Worm (Caenorhabditis elegans): ENCODE data around the gene F42H10.6.

DNA sequence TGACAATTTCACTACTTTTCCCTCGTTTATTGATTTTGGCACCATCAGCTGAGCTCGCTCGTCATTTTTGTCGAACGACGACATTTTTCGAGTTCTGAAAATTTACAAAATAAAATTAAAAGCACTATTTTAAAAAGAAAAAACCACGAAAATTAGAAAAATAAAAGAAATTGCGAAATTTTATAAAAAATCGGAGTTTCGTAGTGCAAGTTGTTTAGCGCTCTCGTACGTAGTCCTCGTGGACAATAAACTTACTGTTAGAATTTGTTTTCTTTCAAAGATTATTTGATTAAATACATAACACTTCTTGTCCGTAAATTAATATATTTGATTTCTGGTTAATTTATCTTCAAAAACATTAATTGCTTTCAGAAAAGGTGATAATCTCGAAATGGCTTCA lies 10.0 kb upstream of the F42H10.6 start, which contains the start of the genes ess-2 and F42H10.2:
- TF ChIP-seq ets-7 (tag; optimal IDR thresholded peaks at IDR 0.05): no peak
- no peak for TF ChIP-seq tbx-37 (GFP tag; conservative IDR thresholded peaks at IDR 0.05)
- TF ChIP-seq ama-1 (optimal IDR thresholded peaks at IDR 0.05): no peak
